Worm (Caenorhabditis elegans) whole organism, L2 larva: ENCODE measurements around the gene C48B4.12.

Experiments used
- C34F6.9 ChIP-seq: fragments of 150-350 bp; optimal IDR thresholded peaks from 2 replicates; lab custom pipeline; 2014; ENCODE audit warnings: missing biosample characterization, missing genetic modification characterization
- F13H6.1 ChIP-seq: sonication (generic microtip); optimal IDR thresholded peaks from 2 replicates; lab custom pipeline; 2016; ENCODE audit warnings: missing genetic modification characterization, missing compliant biosample characterization
- R02D3.7 ChIP-seq: fragments of 150-350 bp; optimal IDR thresholded peaks from 2 replicates; lab custom pipeline; 2014; ENCODE audit warnings: missing biosample characterization, missing genetic modification characterization
- Y55F3AM.14 ChIP-seq: fragments of 200-800 bp; sonication (Bioruptor generic); optimal IDR thresholded peaks from 2 replicates; lab custom pipeline; 2018; ENCODE audit warnings: mild to moderate bottlenecking, missing genetic modification characterization, missing compliant biosample characterization
- alr-1 ChIP-seq: fragments of 150-350 bp; optimal IDR thresholded peaks from 2 replicates; lab custom pipeline; 2014; ENCODE audit warnings: missing biosample characterization, missing genetic modification characterization
- ceh-82 ChIP-seq: fragments of 150-350 bp; optimal IDR thresholded peaks from 2 replicates; lab custom pipeline; 2014; ENCODE audit warnings: missing biosample characterization, missing genetic modification characterization
- crh-2 ChIP-seq: sonication (generic microtip); optimal IDR thresholded peaks from 2 replicates; lab custom pipeline; 2017; ENCODE audit warnings: missing biosample characterization, missing genetic modification characterization
- egl-27 ChIP-seq: sonication (generic microtip); optimal IDR thresholded peaks from 3 replicates; lab custom pipeline; 2017; ENCODE audit warnings: missing biosample characterization, missing genetic modification reagents, missing genetic modification characterization
- elt-3 ChIP-seq: sonication (generic microtip); optimal IDR thresholded peaks from 2 replicates; lab custom pipeline; 2017; ENCODE audit warnings: missing biosample characterization, missing genetic modification characterization
- fos-1 ChIP-seq: fragments of 150-350 bp; optimal IDR thresholded peaks from 2 replicates; lab custom pipeline; 2014; ENCODE audit warnings: missing biosample characterization, missing genetic modification characterization
- gmeb-1 ChIP-seq: fragments of 150-350 bp; optimal IDR thresholded peaks from 2 replicates; lab custom pipeline; 2014; ENCODE audit warnings: missing biosample characterization, missing genetic modification characterization
- lin-13 ChIP-seq: fragments of 150-350 bp; optimal IDR thresholded peaks from 2 replicates; lab custom pipeline; 2014; ENCODE audit warnings: missing biosample characterization, missing genetic modification reagents, missing genetic modification characterization
- lin-39 ChIP-seq: fragments of 150-350 bp; optimal IDR thresholded peaks from 2 replicates; lab custom pipeline; 2014; ENCODE audit warnings: missing biosample characterization, missing genetic modification reagents, missing genetic modification characterization
- lsy-2 ChIP-seq, 2 experiments: fragments of 150-350 bp in 1 of 2; sonication (generic microtip) in 1 of 2; optimal IDR thresholded peaks; 2 replicates each; lab custom pipeline; 2014 to 2017; ENCODE audit warnings: missing biosample characterization in 2 of 2, missing genetic modification characterization in 2 of 2
- mab-5 ChIP-seq: fragments of 150-350 bp; optimal IDR thresholded peaks from 2 replicates; lab custom pipeline; 2014; ENCODE audit warnings: missing biosample characterization, missing genetic modification characterization
- mbf-1 ChIP-seq: sonication (generic microtip); optimal IDR thresholded peaks from 2 replicates; lab custom pipeline; 2017; ENCODE audit warnings: missing biosample characterization, missing genetic modification characterization
- nhr-10 ChIP-seq: sonication (generic microtip); optimal IDR thresholded peaks from 2 replicates; lab custom pipeline; 2017; ENCODE audit warnings: missing biosample characterization, missing genetic modification characterization
- nhr-11 ChIP-seq: fragments of 150-350 bp; optimal IDR thresholded peaks from 2 replicates; lab custom pipeline; 2014; ENCODE audit warnings: missing biosample characterization, missing genetic modification characterization
- nhr-12 ChIP-seq: fragments of 150-350 bp; optimal IDR thresholded peaks from 2 replicates; lab custom pipeline; 2014; ENCODE audit warnings: missing biosample characterization, missing genetic modification characterization
- nhr-129 ChIP-seq: fragments of 150-350 bp; optimal IDR thresholded peaks from 2 replicates; lab custom pipeline; 2014; ENCODE audit warnings: missing biosample characterization, missing genetic modification characterization
- nhr-237 ChIP-seq: fragments of 150-350 bp; optimal IDR thresholded peaks from 2 replicates; lab custom pipeline; 2014; ENCODE audit warnings: missing biosample characterization, missing genetic modification characterization
- nhr-25 ChIP-seq: fragments of 150-350 bp; sonication (generic microtip); optimal IDR thresholded peaks from 3 replicates; lab custom pipeline; 2014; ENCODE audit warnings: missing biosample characterization, missing genetic modification characterization
- nhr-6 ChIP-seq: fragments of 150-350 bp; optimal IDR thresholded peaks from 2 replicates; lab custom pipeline; 2014; ENCODE audit warnings: missing biosample characterization, missing genetic modification characterization
- nhr-77 ChIP-seq: fragments of 150-350 bp; optimal IDR thresholded peaks from 2 replicates; lab custom pipeline; 2014; ENCODE audit warnings: missing biosample characterization, missing genetic modification characterization
- peb-1 ChIP-seq: fragments of 150-350 bp; optimal IDR thresholded peaks from 2 replicates; lab custom pipeline; 2014; ENCODE audit warnings: missing biosample characterization, missing genetic modification characterization
- sem-4 ChIP-seq: fragments of 150-350 bp; optimal IDR thresholded peaks from 2 replicates; lab custom pipeline; 2014; ENCODE audit warnings: missing biosample characterization, missing genetic modification reagents, missing genetic modification characterization
- skn-1 ChIP-seq: sonication (generic microtip); optimal IDR thresholded peaks from 2 replicates; lab custom pipeline; 2017; ENCODE audit warnings: missing biosample characterization, missing genetic modification characterization
- sma-3 ChIP-seq: sonication (generic microtip); optimal IDR thresholded peaks from 2 replicates; lab custom pipeline; 2016; ENCODE audit warnings: missing genetic modification reagents, missing genetic modification characterization, missing compliant biosample characterization
- sma-9 ChIP-seq, 2 experiments: fragments of 150-350 bp in 1 of 2; sonication (generic microtip) in 1 of 2; optimal IDR thresholded peaks; 2 replicates each; lab custom pipeline; 2014 to 2016; ENCODE audit warnings: missing genetic modification characterization in 2 of 2, mild to moderate bottlenecking in 1 of 2, missing biosample characterization in 1 of 2, missing compliant biosample characterization in 1 of 2, missing genetic modification reagents in 1 of 2, moderate library complexity in 1 of 2
- snpc-4 ChIP-seq: fragments of 150-350 bp; optimal IDR thresholded peaks from 2 replicates; lab custom pipeline; 2014; ENCODE audit warnings: missing biosample characterization, missing genetic modification characterization
- unc-39 ChIP-seq: fragments of 150-350 bp; optimal IDR thresholded peaks from 2 replicates; lab custom pipeline; 2014; ENCODE audit warnings: missing biosample characterization, missing genetic modification characterization
- unc-55 ChIP-seq: fragments of 150-350 bp; sonication (generic microtip); optimal IDR thresholded peaks from 3 replicates; lab custom pipeline; 2014; ENCODE audit warnings: missing biosample characterization, missing genetic modification reagents, missing genetic modification characterization
- unc-62 ChIP-seq: fragments of 150-350 bp; optimal IDR thresholded peaks from 2 replicates; lab custom pipeline; 2014; ENCODE audit warnings: missing biosample characterization, missing genetic modification reagents, missing genetic modification characterization
- ztf-1 ChIP-seq: fragments of 200-800 bp; sonication (Bioruptor generic); conservative IDR thresholded peaks from 2 replicates; pipeline ENCODE4 v1.3.6; 2022; ENCODE audit warnings: missing genetic modification characterization, missing compliant biosample characterization
- ztf-11 ChIP-seq: sonication (generic microtip); optimal IDR thresholded peaks from 2 replicates; lab custom pipeline; 2017; ENCODE audit warnings: missing biosample characterization, missing genetic modification characterization

C48B4.12 gene

DNA sequence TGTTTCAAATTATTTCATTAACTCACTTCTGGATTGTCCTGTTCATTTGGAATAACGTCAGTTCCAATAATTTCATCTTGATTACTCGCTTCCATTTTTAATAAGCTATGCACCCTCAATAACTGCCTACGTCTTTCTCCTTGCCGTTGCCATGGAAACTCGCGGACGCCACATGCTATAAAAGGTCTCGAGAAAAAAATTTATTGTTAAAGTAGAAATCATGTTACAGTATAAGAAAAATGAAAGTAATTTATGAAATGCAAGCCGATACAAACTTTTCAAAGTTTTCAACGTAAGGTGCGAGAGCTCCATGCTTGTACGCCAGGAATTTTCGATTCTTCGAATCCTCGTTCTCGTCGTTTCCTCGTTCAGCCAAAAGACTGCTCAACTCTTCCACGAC is 15.0 kb downstream of the C48B4.12 start, which contains the start of gene bbs-4:
TSS of gene bbs-4 (minus strand) at position 101 of the 400 bp plus-strand sequence.
- no peak for TF ChIP-seq peb-1 (tag; lab: Kevin White, UChicago)
- no peak for TF ChIP-seq nhr-11
- TF ChIP-seq snpc-4 (tag; lab: Kevin White, UChicago) = no peak
- TF ChIP-seq lin-13 (GFP tag; lab: Kevin White, UChicago) = no peak
- no peak for TF ChIP-seq nhr-12 (tag; lab: Kevin White, UChicago)
- no peak for TF ChIP-seq nhr-25 (tag; lab: Kevin White, UChicago)
- no peak for TF ChIP-seq nhr-6
- TF ChIP-seq unc-55 (GFP tag; lab: Kevin White, UChicago) = no peak

DNA sequence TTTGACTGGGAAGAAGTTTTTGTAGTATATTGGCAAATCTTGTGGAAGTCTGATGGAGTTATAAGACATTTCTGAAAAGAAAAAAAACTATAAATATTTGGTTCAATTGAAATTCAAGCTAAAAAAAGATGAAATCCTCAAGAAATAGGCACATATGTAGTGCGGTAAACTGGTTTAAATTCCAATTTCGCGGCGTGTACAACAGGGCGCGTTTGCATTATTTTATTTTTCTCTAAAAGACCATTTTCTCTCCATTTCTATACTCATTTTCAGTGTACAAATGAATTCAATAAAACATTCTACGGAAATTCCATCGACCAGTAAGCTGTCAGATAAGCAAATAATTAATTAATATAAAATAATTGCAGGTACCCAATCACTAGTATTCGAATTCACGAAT is 17.1 kb downstream of the C48B4.12 start, which contains the start of the genes pri-1 and F58A4.6:
TSS of gene pri-1 (minus strand) at position 71 of the 400 bp plus-strand sequence.
TSS of gene F58A4.6 (plus strand) at position 272 of the 400 bp plus-strand sequence.
- peak; percentile 68 for TF ChIP-seq C34F6.9 (tag; lab: Kevin White, UChicago)
- TF ChIP-seq nhr-237 (tag; lab: Kevin White, UChicago) = no peak
- TF ChIP-seq alr-1 (tag; lab: Kevin White, UChicago) = no peak
- peak; percentile 84 for TF ChIP-seq gmeb-1 (tag; lab: Kevin White, UChicago)

DNA sequence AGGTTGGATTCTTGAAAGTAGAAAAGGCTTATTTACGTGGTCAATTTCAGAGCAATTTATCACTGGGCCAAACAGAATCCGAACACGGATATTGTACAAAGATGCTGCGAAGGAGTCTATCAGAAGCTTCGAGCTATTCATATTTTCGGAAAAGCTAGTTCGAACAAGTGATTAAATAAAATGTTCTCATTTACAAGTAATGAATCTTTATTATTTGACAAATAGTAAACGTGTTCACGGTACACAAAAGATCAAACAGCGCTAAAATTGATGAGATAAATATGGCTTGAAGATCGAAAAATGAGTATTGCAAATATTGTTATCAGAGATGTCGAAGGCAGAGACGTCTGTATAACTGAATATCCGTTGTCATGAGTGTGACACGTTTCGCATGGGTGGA is 18.0 kb downstream of the C48B4.12 start:
- TF ChIP-seq nhr-12 (tag; lab: Kevin White, UChicago) = no peak

DNA sequence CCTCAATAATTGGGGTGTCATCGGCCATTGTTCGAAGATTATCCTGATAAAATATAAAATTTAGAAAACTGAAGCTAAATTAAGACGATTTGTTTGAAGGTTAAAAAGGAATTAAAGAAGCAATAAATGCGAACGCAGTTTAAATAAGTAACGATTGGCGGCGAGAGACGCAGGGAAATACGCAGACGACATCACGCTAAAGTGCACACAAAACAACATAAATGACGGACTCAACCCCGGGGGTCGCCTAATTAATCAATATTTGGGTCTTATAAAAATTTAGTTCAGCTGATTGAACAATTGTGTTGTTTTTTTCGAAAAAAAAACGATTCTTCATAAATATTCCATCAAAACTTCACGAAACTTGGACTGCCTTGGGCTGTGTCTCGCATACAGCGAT is 19.3 kb downstream of the C48B4.12 start, which contains the start of gene hcp-3:
TSS of gene hcp-3 (minus strand) at position 45 of the 400 bp plus-strand sequence.
- TF ChIP-seq C34F6.9 (tag; lab: Kevin White, UChicago) (peak; percentile 50), alr-1 (tag; lab: Kevin White, UChicago) (no peak), sma-9 (GFP tag; optimal IDR thresholded peaks at IDR 0.05; lab: Kevin White, UChicago) (peak; percentile 14), sma-9 (tag; optimal IDR thresholded peaks at IDR 0.05; lab: Kevin White, UChicago) (no peak), unc-55 (GFP tag; lab: Kevin White, UChicago) (peak; percentile 69), nhr-6 (no peak), nhr-25 (tag; lab: Kevin White, UChicago) (peak; percentile 10), nhr-129 (peak; percentile 42), sem-4 (tag; lab: Kevin White, UChicago) (peak; percentile 2), sma-3 (GFP tag; lab: Kevin White, UChicago) (peak; percentile 34), nhr-77 (tag; lab: Kevin White, UChicago) (no peak), fos-1 (peak; percentile 10), mab-5 (no peak), F13H6.1 (tag; lab: Kevin White, UChicago) (peak; percentile 26), lsy-2 (tag; optimal IDR thresholded peaks at IDR 0.05; lab: Kevin White, UChicago) (peak in 1 of 2 experiments; percentile 66), mbf-1 (tag; lab: Kevin White, UChicago) (no peak), snpc-4 (tag; lab: Kevin White, UChicago) (no peak), crh-2 (tag; lab: Kevin White, UChicago) (peak; percentile 59), gmeb-1 (tag; lab: Kevin White, UChicago) (peak; percentile 77)

DNA sequence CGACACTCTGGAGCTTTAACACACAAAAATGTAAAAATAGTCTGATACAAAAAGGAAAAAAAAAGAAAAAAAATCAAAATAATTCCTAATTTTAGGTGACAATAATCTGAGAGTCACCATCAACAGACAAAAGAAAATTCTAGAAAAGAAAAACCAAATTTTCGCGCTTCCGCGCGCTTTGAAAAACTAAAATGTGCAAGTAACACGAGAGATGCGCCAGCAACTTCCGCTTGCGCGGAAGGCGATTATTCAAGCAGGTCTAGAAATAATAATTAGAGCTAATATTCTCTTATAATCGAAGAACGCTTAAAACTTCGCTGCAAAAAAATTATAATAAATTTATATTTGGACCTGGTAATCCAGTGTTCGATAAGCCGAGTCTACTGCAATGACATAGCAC is 19.8 kb downstream of the C48B4.12 start:
- TF ChIP-seq snpc-4 (tag; lab: Kevin White, UChicago) (no peak), ceh-82 (no peak), gmeb-1 (tag; lab: Kevin White, UChicago) (no peak), unc-55 (GFP tag; lab: Kevin White, UChicago) (no peak), sma-9 (GFP tag; optimal IDR thresholded peaks at IDR 0.05; lab: Kevin White, UChicago) (no peak), sma-9 (tag; optimal IDR thresholded peaks at IDR 0.05; lab: Kevin White, UChicago) (no peak), elt-3 (no peak), R02D3.7 (no peak), unc-62 (GFP tag; lab: Kevin White, UChicago) (no peak), F13H6.1 (tag; lab: Kevin White, UChicago) (no peak), nhr-129 (no peak), skn-1 (tag; lab: Kevin White, UChicago) (no peak), unc-39 (tag; lab: Kevin White, UChicago) (no peak), nhr-77 (tag; lab: Kevin White, UChicago) (no peak), egl-27 (no peak), ztf-1 (GFP tag; lab: Robert Waterston, UW) (no peak), nhr-11 (no peak), ztf-11 (tag; lab: Kevin White, UChicago) (no peak), lin-39 (tag; lab: Kevin White, UChicago) (no peak), Y55F3AM.14 (GFP tag; lab: Kevin White, UChicago) (no peak), nhr-10 (tag; lab: Kevin White, UChicago) (no peak)
